Worm (Caenorhabditis elegans) whole organism, L4/young adult: ENCODE measurements around the gene col-141.

Source experiments
- W03F9.2 ChIP-seq: fragments of 150-350 bp; optimal IDR thresholded peaks from 2 replicates; lab custom pipeline; 2014; ENCODE audit warnings: missing biosample characterization, missing genetic modification characterization
- dao-5 ChIP-seq: sonication (generic microtip); optimal IDR thresholded peaks from 2 replicates; lab custom pipeline; 2016; ENCODE audit warnings: missing genotype, missing genetic modification characterization, moderate library complexity, missing compliant biosample characterization

ce11 chrV:6793744-6794239 lies 35.7 kb upstream of the col-141 start, which contains the start of gene ZC404.1:
- no peak for TF ChIP-seq dao-5 (tag; lab: Kevin White, UChicago)
- TF ChIP-seq W03F9.2 (tag; lab: Kevin White, UChicago) = no peak
